Fruit fly (Drosophila melanogaster): Measurements from ENCODE around the gene CG32554.

CG32554 gene

DNA sequence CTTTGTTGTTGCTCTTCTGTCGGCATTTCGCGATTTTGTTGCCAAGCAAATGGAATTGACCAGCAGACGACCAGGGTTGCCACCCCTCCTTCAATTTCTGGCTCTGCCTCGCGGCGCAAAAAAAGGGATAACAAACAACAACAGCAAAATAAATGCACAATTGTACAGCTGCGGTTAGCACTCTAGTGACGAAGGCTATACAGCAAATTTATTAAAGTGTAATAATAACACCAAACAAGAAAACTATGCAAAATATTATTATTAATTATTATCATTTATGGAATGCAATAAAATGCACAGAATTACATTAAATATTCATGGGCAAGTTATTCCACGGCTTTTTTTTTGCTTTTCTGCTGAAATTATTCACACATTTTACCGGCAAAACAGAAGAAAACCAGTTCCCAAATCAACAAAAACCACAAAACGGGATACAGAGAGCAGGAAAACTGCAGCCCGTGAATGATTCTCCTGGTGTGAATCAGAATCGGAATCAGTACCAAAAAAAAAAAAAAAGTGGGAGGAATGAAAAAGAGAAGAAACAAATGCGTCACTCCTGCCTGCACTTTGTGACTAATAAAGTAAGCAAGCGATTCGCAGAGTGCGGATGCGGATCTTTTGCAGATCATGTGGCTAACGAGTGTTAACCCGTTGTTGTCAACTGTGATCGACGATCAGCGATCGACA lies 26.9 kb upstream of the CG32554 start:
- TF ChIP-seq Ets98B (GFP tag; IDR thresholded peaks at IDR 0.05), result no peak; the same call in 1 of the 2 replicates
- peak; percentile 57 for TF ChIP-seq CG13204 (GFP tag; optimal IDR thresholded peaks at IDR 0.05)
- TF ChIP-seq CG12605 (GFP tag; IDR thresholded peaks at IDR 0.05), result no peak
- no peak for TF ChIP-seq fd96Ca (GFP tag; IDR thresholded peaks at IDR 0.05)
- TF ChIP-seq gl (tag; optimal IDR thresholded peaks at IDR 0.05), result peak; percentile 39
- TF ChIP-seq rn (GFP tag; IDR thresholded peaks at IDR 0.05), result no peak
- TF ChIP-seq CG8159 (tag; optimal IDR thresholded peaks at IDR 0.05), result peak; percentile 72
- peak; percentile 49 for TF ChIP-seq CG9948 (tag; optimal IDR thresholded peaks at IDR 0.05)
- TF ChIP-seq Snoo (tag; optimal IDR thresholded peaks at IDR 0.05), result peak; percentile 49
- peak; percentile 70 for TF ChIP-seq CG14655 (GFP tag; optimal IDR thresholded peaks at IDR 0.05)
- TF ChIP-seq Pif1A (GFP tag; optimal IDR thresholded peaks at IDR 0.05), result peak; percentile 8
- peak; percentile 38 for TF ChIP-seq CG8301 (tag; optimal IDR thresholded peaks at IDR 0.05)
- peak; percentile 14 for TF ChIP-seq EcR (GFP tag; optimal IDR thresholded peaks at IDR 0.05)
- TF ChIP-seq CG15710 (tag; optimal IDR thresholded peaks at IDR 0.05), result peak; percentile 61
- peak; percentile 53 for TF ChIP-seq CG17806 (tag; optimal IDR thresholded peaks at IDR 0.05)
- TF ChIP-seq CG10348 (GFP tag; IDR thresholded peaks at IDR 0.05), result no peak
- TF ChIP-seq CG34367 (tag; optimal IDR thresholded peaks at IDR 0.05), result peak; percentile 19
- TF ChIP-seq CG4496 (GFP tag; IDR thresholded peaks at IDR 0.05), result no peak; the same call in 2 of the 3 replicates
- no peak for TF ChIP-seq CG32121 (GFP tag; IDR thresholded peaks at IDR 0.05)
- peak; percentile 69 for TF ChIP-seq Pif1B (GFP tag; optimal IDR thresholded peaks at IDR 0.05)
- peak; percentile 35 for TF ChIP-seq D1 (tag; optimal IDR thresholded peaks at IDR 0.05)

DNA sequence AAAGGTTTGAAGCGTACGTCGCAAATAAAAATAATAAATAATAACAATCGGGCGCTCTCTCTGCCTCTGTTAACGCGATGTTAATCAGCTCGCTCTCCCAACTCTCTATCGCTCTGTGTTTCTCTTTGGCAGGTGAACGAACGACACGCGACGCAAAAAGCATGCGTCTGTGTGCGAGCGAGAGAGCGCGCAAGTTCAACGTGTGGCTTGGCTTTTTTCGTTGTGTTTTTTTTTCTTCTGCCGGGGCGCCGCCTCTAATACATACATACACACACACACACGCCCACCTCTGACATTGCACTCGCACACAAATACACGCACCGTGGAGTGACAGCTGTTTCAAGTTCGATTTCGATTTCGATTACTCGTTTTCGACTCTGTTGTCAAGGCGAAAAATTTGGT lies 26.1 kb upstream of the CG32554 start:
- TF ChIP-seq CG15710 (tag; optimal IDR thresholded peaks at IDR 0.05) (no peak), CG17806 (tag; optimal IDR thresholded peaks at IDR 0.05) (no peak), CG34367 (tag; optimal IDR thresholded peaks at IDR 0.05) (peak; percentile 31), rn (GFP tag; IDR thresholded peaks at IDR 0.05) (0 out of 2 replicates have a peak, but pooled peaks have one; percentile 8), CG32121 (GFP tag; IDR thresholded peaks at IDR 0.05) (peak; percentile 40; the same call in 1 of the 2 replicates), Ets98B (GFP tag; IDR thresholded peaks at IDR 0.05) (peak; percentile 73), CG14655 (GFP tag; optimal IDR thresholded peaks at IDR 0.05) (no peak), CG13204 (GFP tag; optimal IDR thresholded peaks at IDR 0.05) (peak; percentile 50), D1 (tag; optimal IDR thresholded peaks at IDR 0.05) (no peak), CG9948 (tag; optimal IDR thresholded peaks at IDR 0.05) (no peak), Pif1B (GFP tag; optimal IDR thresholded peaks at IDR 0.05) (no peak), CG8301 (tag; optimal IDR thresholded peaks at IDR 0.05) (no peak), gl (tag; optimal IDR thresholded peaks at IDR 0.05) (peak; percentile 59), EcR (GFP tag; optimal IDR thresholded peaks at IDR 0.05) (peak; percentile 98), Snoo (tag; optimal IDR thresholded peaks at IDR 0.05) (peak; percentile 17), CG10348 (GFP tag; IDR thresholded peaks at IDR 0.05) (no peak), CG4496 (GFP tag; IDR thresholded peaks at IDR 0.05) (peak; percentile 80), fd96Ca (GFP tag; IDR thresholded peaks at IDR 0.05) (peak; percentile 38; the same call in 1 of the 3 replicates), CG12605 (GFP tag; IDR thresholded peaks at IDR 0.05) (peak; percentile 83), CG8159 (tag; optimal IDR thresholded peaks at IDR 0.05) (no peak), Pif1A (GFP tag; optimal IDR thresholded peaks at IDR 0.05) (peak; percentile 5)

DNA sequence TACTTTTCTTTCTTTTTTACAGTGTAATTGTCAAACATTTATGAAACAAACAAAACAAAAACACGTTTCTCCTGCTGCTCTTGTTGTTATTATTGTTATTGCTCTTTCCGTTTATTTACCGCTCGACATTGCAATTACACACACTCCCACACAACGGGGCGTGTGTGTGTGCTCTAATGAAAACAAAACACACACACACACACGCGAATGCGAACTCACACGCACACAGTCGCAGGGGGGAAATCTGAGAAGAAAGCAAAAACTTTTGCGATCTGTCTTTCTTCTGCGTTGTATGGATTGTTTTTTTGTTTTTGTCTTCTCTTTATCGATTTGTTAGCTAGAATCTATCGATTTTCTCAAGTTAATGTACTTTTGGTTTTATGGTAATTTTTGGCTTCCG lies 25.5 kb upstream of the CG32554 start:
- TF ChIP-seq CG4496 (GFP tag; IDR thresholded peaks at IDR 0.05), result 0 out of 3 replicates have a peak, but pooled peaks have one; percentile 26
- TF ChIP-seq CG13204 (GFP tag; optimal IDR thresholded peaks at IDR 0.05), result no peak
- no peak for TF ChIP-seq D1 (tag; optimal IDR thresholded peaks at IDR 0.05)

DNA sequence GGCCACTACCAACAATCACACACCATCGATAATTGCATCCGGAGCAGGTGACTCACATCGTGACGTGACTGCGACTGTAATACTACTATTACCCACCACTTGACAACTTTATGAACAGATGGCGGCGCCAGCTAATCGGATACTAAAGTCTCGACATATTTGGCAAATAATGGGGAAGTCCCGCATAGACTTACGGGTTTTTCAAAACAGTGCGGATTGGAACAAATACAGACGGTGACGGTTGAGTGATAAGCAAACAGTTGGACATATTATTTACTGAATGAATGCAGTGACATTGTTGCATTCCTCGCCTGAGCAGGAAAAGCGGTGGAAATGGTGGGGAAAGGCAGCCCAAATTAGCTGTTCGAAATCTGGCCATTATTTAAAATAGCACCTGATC lies 24.0 kb upstream of the CG32554 start:
- no peak for TF ChIP-seq Ets98B (GFP tag; IDR thresholded peaks at IDR 0.05)
- no peak for TF ChIP-seq CG14655 (GFP tag; optimal IDR thresholded peaks at IDR 0.05)

DNA sequence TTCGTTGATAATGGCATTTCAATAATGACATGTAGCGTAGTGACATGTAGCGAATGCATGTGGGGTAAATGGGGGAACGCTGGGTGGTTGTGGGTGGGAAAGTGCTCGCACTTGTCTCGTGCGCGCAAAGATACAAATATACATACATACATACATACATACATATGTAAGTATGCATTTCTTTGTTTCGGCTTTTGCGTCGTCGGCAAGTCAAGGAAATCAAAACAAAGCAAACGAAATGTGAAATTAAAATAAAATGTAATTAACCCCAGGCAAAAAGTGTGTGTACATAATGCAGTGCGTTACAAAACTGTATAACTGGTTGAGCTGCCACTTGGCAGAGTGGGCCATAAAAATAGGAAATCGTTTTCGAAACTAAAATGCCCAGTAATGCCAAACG lies 23.2 kb upstream of the CG32554 start:
- TF ChIP-seq rn (GFP tag; IDR thresholded peaks at IDR 0.05), result no peak
- TF ChIP-seq gl (tag; optimal IDR thresholded peaks at IDR 0.05), result no peak
- TF ChIP-seq Snoo (tag; optimal IDR thresholded peaks at IDR 0.05), result no peak
- TF ChIP-seq D1 (tag; optimal IDR thresholded peaks at IDR 0.05), result no peak
- TF ChIP-seq Pif1B (GFP tag; optimal IDR thresholded peaks at IDR 0.05), result no peak
- no peak for TF ChIP-seq CG13204 (GFP tag; optimal IDR thresholded peaks at IDR 0.05)
- no peak for TF ChIP-seq CG9948 (tag; optimal IDR thresholded peaks at IDR 0.05)

DNA sequence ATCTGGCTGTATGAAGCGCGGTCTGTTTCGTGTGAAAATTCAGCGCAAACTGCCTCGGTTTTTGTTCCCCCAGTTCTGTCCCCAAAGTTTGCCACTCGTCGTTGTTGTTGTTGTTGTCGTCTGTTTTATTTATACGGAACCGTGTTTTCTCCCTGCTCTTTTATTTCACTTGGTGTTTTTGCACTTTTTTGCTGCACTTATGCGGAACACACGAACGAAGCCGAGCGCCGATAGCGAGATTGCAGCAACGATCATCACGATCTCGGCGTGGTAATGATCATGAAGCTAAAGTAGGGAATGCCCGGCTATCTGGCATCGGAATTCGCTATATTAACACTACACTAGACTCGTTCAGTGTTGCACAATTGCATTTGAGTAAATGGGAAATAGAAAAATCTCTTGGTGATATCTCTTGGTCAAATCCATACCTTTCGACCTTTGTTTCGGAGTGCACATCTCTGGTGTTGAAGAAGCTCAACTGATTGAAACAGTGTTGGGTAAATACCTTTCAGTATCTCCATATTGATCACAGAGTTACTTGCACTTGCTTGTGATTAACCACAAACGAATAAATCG lies 22.6 kb upstream of the CG32554 start:
- no peak for TF ChIP-seq CG10348 (GFP tag; IDR thresholded peaks at IDR 0.05)
- peak; percentile 62 for TF ChIP-seq gl (tag; optimal IDR thresholded peaks at IDR 0.05)
- peak; percentile 42 for TF ChIP-seq EcR (GFP tag; optimal IDR thresholded peaks at IDR 0.05)
- TF ChIP-seq Pif1B (GFP tag; optimal IDR thresholded peaks at IDR 0.05), result no peak
- TF ChIP-seq CG34367 (tag; optimal IDR thresholded peaks at IDR 0.05), result no peak
- TF ChIP-seq CG17806 (tag; optimal IDR thresholded peaks at IDR 0.05), result no peak
- TF ChIP-seq CG13204 (GFP tag; optimal IDR thresholded peaks at IDR 0.05), result no peak
- TF ChIP-seq rn (GFP tag; IDR thresholded peaks at IDR 0.05), result no peak
- peak; percentile 1 for TF ChIP-seq CG8159 (tag; optimal IDR thresholded peaks at IDR 0.05)
- no peak for TF ChIP-seq CG32121 (GFP tag; IDR thresholded peaks at IDR 0.05)
- 0 out of 3 replicates have a peak, but pooled peaks have one; percentile 18 for TF ChIP-seq fd96Ca (GFP tag; IDR thresholded peaks at IDR 0.05)
- peak; percentile 7 for TF ChIP-seq CG15710 (tag; optimal IDR thresholded peaks at IDR 0.05)
- TF ChIP-seq CG4496 (GFP tag; IDR thresholded peaks at IDR 0.05), result peak; percentile 63; the same call in 1 of the 3 replicates
- TF ChIP-seq CG12605 (GFP tag; IDR thresholded peaks at IDR 0.05), result peak; percentile 70
- TF ChIP-seq CG9948 (tag; optimal IDR thresholded peaks at IDR 0.05), result no peak
- peak; percentile 7 for TF ChIP-seq CG8301 (tag; optimal IDR thresholded peaks at IDR 0.05)
- no peak; the same call in 1 of the 2 replicates for TF ChIP-seq Ets98B (GFP tag; IDR thresholded peaks at IDR 0.05)
- TF ChIP-seq CG14655 (GFP tag; optimal IDR thresholded peaks at IDR 0.05), result peak; percentile 55
- TF ChIP-seq D1 (tag; optimal IDR thresholded peaks at IDR 0.05), result no peak
- TF ChIP-seq Snoo (tag; optimal IDR thresholded peaks at IDR 0.05), result peak; percentile 32
- peak; percentile 30 for TF ChIP-seq Pif1A (GFP tag; optimal IDR thresholded peaks at IDR 0.05)

Data from whole organism, pupa.